Fruit fly (Drosophila melanogaster) whole organism, embryonic: ENCODE results near the gene CBP.

Experiments
- B-H2 ChIP-seq: fragments of 200-800 bp; sonication (Bioruptor generic); optimal IDR thresholded peaks from 2 replicates; lab custom pipeline; 2018; ENCODE audit warnings: missing biosample characterization, mild to moderate bottlenecking, missing genetic modification characterization
- CG1024 ChIP-seq: fragments of 200-800 bp; sonication (Bioruptor generic); IDR thresholded peaks from 2 replicates; pipeline ENCODE4 v1.3.6; 2022; ENCODE audit warnings: missing biosample characterization, missing genetic modification characterization
- CG10654 ChIP-seq: fragments of 200-800 bp; sonication (Bioruptor generic); optimal IDR thresholded peaks from 2 replicates; lab custom pipeline; 2016; ENCODE audit warnings: missing biosample characterization, missing genetic modification characterization
- CG11695 ChIP-seq: fragments of 200-800 bp; sonication (Bioruptor generic); IDR thresholded peaks from 3 replicates; pipeline ENCODE4 v1.3.6; 2022; ENCODE audit warnings: missing biosample characterization, missing genetic modification characterization
- CG11723 ChIP-seq: fragments of 200-800 bp; sonication (Bioruptor generic); optimal IDR thresholded peaks from 2 replicates; lab custom pipeline; 2017; ENCODE audit warnings: missing biosample characterization, mild to moderate bottlenecking, missing genetic modification characterization
- CG1233 ChIP-seq: fragments of 200-800 bp; sonication (Bioruptor generic); optimal IDR thresholded peaks from 4 replicates; lab custom pipeline; 2018; ENCODE audit warnings: missing biosample characterization, mild to moderate bottlenecking, missing genetic modification characterization
- CG13296 ChIP-seq: fragments of 200-800 bp; sonication (Bioruptor generic); optimal IDR thresholded peaks from 3 replicates; lab custom pipeline; 2018; ENCODE audit warnings: missing biosample characterization, mild to moderate bottlenecking, missing genetic modification characterization
- CG1603 ChIP-seq: fragments of 200-800 bp; sonication (Bioruptor generic); optimal IDR thresholded peaks from 2 replicates; lab custom pipeline; 2019; ENCODE audit warnings: missing biosample characterization, mild to moderate bottlenecking, missing genetic modification characterization, moderate library complexity
- CG16813 ChIP-seq: fragments of 200-800 bp; sonication (Bioruptor generic); IDR thresholded peaks from 3 replicates; pipeline ENCODE4 v1.3.6; 2022; ENCODE audit warnings: missing biosample characterization, missing genetic modification characterization; ENCODE audit not compliant: partially characterized antibody
- CG17829 ChIP-seq: fragments of 200-800 bp; optimal IDR thresholded peaks from 2 replicates; lab custom pipeline; 2019; ENCODE audit warnings: missing biosample characterization, mild to moderate bottlenecking, missing genetic modification characterization, moderate library complexity
- CG2889 ChIP-seq: fragments of 200-800 bp; sonication (Bioruptor generic); IDR thresholded peaks from 3 replicates; pipeline ENCODE4 v1.3.6; 2022; ENCODE audit warnings: missing biosample characterization, missing genetic modification characterization
- CG3163 ChIP-seq: fragments of 200-800 bp; sonication (Bioruptor generic); optimal IDR thresholded peaks from 3 replicates; lab custom pipeline; 2016; ENCODE audit warnings: missing biosample characterization, missing genetic modification characterization
- CG3838 ChIP-seq: fragments of 200-800 bp; sonication (Bioruptor generic); optimal IDR thresholded peaks from 3 replicates; lab custom pipeline; 2016; ENCODE audit warnings: missing biosample characterization, missing genetic modification characterization
- CG3995 ChIP-seq: fragments of 200-800 bp; sonication (Bioruptor generic); optimal IDR thresholded peaks from 3 replicates; lab custom pipeline; 2016; ENCODE audit warnings: missing biosample characterization, missing genetic modification characterization
- CG4730 ChIP-seq: fragments of 200-800 bp; sonication (Bioruptor generic); IDR thresholded peaks from 2 replicates; pipeline ENCODE4 v1.3.6; 2022; ENCODE audit warnings: missing biosample characterization, missing genetic modification characterization
- CG4820 ChIP-seq: fragments of 200-800 bp; sonication (Bioruptor generic); optimal IDR thresholded peaks from 3 replicates; lab custom pipeline; 2016; ENCODE audit warnings: missing biosample characterization, missing genetic modification characterization
- CG7928 ChIP-seq: fragments of 200-800 bp; sonication (Bioruptor generic); optimal IDR thresholded peaks from 2 replicates; lab custom pipeline; 2017; ENCODE audit warnings: missing biosample characterization, mild to moderate bottlenecking, missing genetic modification characterization
- CG7987 ChIP-seq: fragments of 200-800 bp; sonication (Bioruptor generic); optimal IDR thresholded peaks from 2 replicates; lab custom pipeline; 2018; ENCODE audit warnings: missing biosample characterization, mild to moderate bottlenecking, missing genetic modification characterization, moderate library complexity
- CG8281 ChIP-seq: fragments of 200-800 bp; sonication (Bioruptor generic); optimal IDR thresholded peaks from 2 replicates; lab custom pipeline; 2018; ENCODE audit warnings: missing biosample characterization, mild to moderate bottlenecking, missing genetic modification characterization, moderate library complexity
- CG9609 ChIP-seq: fragments of 200-800 bp; sonication (Bioruptor generic); optimal IDR thresholded peaks from 3 replicates; lab custom pipeline; 2016; ENCODE audit warnings: missing biosample characterization, missing genetic modification characterization
- Doc3 ChIP-seq: fragments of 200-800 bp; sonication (Bioruptor generic); IDR thresholded peaks from 3 replicates; pipeline ENCODE4 v1.3.6; 2022; ENCODE audit warnings: missing biosample characterization, missing genetic modification characterization; ENCODE audit not compliant: partially characterized antibody
- HLH54F ChIP-seq: fragments of 200-800 bp; sonication (Bioruptor generic); optimal IDR thresholded peaks from 3 replicates; lab custom pipeline; 2016; ENCODE audit warnings: missing biosample characterization, missing genetic modification characterization
- HLHmδ ChIP-seq: fragments of 200-800 bp; sonication (Bioruptor generic); optimal IDR thresholded peaks from 2 replicates; lab custom pipeline; 2018; ENCODE audit warnings: missing biosample characterization, mild to moderate bottlenecking, missing genetic modification characterization, moderate library complexity
- Max ChIP-seq: fragments of 200-800 bp; sonication (Bioruptor generic); optimal IDR thresholded peaks from 2 replicates; lab custom pipeline; 2016; ENCODE audit warnings: missing biosample characterization, mild to moderate bottlenecking, missing genetic modification characterization
- Meics ChIP-seq: fragments of 200-800 bp; sonication (Bioruptor generic); optimal IDR thresholded peaks from 2 replicates; lab custom pipeline; 2017; ENCODE audit warnings: missing biosample characterization, mild to moderate bottlenecking, missing genetic modification characterization
- NC2β ChIP-seq: fragments of 200-800 bp; sonication (Bioruptor generic); optimal IDR thresholded peaks from 2 replicates; lab custom pipeline; 2016; ENCODE audit warnings: missing biosample characterization, missing genetic modification characterization
- Nf-YC ChIP-seq: fragments of 200-800 bp; optimal IDR thresholded peaks from 3 replicates; lab custom pipeline; 2019; ENCODE audit warnings: missing biosample characterization, mild to moderate bottlenecking, missing genetic modification characterization, moderate library complexity
- NfI ChIP-seq: fragments of 200-800 bp; sonication (Bioruptor generic); optimal IDR thresholded peaks from 3 replicates; lab custom pipeline; 2018; ENCODE audit warnings: missing biosample characterization, mild to moderate bottlenecking, missing genetic modification characterization, moderate library complexity
- PHDP ChIP-seq: fragments of 200-800 bp; sonication (Bioruptor generic); optimal IDR thresholded peaks from 3 replicates; lab custom pipeline; 2018; ENCODE audit warnings: missing biosample characterization, mild to moderate bottlenecking, missing genetic modification characterization, moderate library complexity
- Sry-δ ChIP-seq: fragments of 200-800 bp; sonication (Bioruptor generic); optimal IDR thresholded peaks from 2 replicates; lab custom pipeline; 2016; ENCODE audit warnings: missing biosample characterization, missing genetic modification characterization
- Trl ChIP-seq, 3 experiments: fragments of >200 bp in 2 of 3; fragments of 200-800 bp in 1 of 3; sonication (Bioruptor generic) in 1 of 3; optimal IDR thresholded peaks; 2 replicates in 1 of 3; 3 replicates in 2 of 3; lab custom pipeline; 2016 to 2017; ENCODE audit warnings: missing biosample characterization in 1 of 3, missing genetic modification characterization in 1 of 3
- amos ChIP-seq: fragments of 200-800 bp; sonication (Bioruptor generic); IDR thresholded peaks from 2 replicates; pipeline ENCODE4 v1.3.6; 2022; ENCODE audit warnings: missing biosample characterization, missing genetic modification characterization; ENCODE audit not compliant: partially characterized antibody
- aop ChIP-seq: fragments of 200-800 bp; sonication (Bioruptor generic); IDR thresholded peaks from 2 replicates; pipeline ENCODE4 v1.3.6; 2022; ENCODE audit warnings: missing biosample characterization, missing genetic modification characterization
- ase ChIP-seq: fragments of 200-800 bp; sonication (Bioruptor generic); IDR thresholded peaks from 3 replicates; pipeline ENCODE4 v1.3.6; 2022; ENCODE audit warnings: missing biosample characterization, missing genetic modification characterization
- bigmax ChIP-seq: fragments of 200-800 bp; sonication (Bioruptor generic); optimal IDR thresholded peaks from 2 replicates; lab custom pipeline; 2018; ENCODE audit warnings: missing biosample characterization, mild to moderate bottlenecking, missing genetic modification characterization
- caup ChIP-seq: fragments of 200-800 bp; sonication (Bioruptor generic); optimal IDR thresholded peaks from 3 replicates; lab custom pipeline; 2017; ENCODE audit warnings: missing biosample characterization, mild to moderate bottlenecking, missing genetic modification characterization, moderate library complexity; ENCODE audit not compliant: severe bottlenecking
- dan ChIP-seq: fragments of 200-800 bp; sonication (Bioruptor generic); IDR thresholded peaks from 2 replicates; pipeline ENCODE4 v1.3.6; 2022; ENCODE audit warnings: missing biosample characterization, missing genetic modification characterization
- dati ChIP-seq: fragments of 200-800 bp; sonication (Bioruptor generic); IDR thresholded peaks from 2 replicates; pipeline ENCODE4 v1.3.6; 2022; ENCODE audit warnings: missing biosample characterization, missing genetic modification characterization
- dmrt11E ChIP-seq: fragments of 200-800 bp; sonication (Bioruptor generic); optimal IDR thresholded peaks from 3 replicates; lab custom pipeline; 2018; ENCODE audit warnings: missing biosample characterization, mild to moderate bottlenecking, missing genetic modification characterization, moderate library complexity
- dmrt99B ChIP-seq: fragments of 200-800 bp; sonication (Bioruptor generic); optimal IDR thresholded peaks from 2 replicates; lab custom pipeline; 2018; ENCODE audit warnings: missing biosample characterization, mild to moderate bottlenecking, missing genetic modification characterization, moderate library complexity
- en ChIP-seq: fragments of 200-800 bp; sonication (Bioruptor generic); optimal IDR thresholded peaks from 2 replicates; lab custom pipeline; 2016; ENCODE audit warnings: missing biosample characterization, missing genetic modification characterization
- jumu ChIP-seq: fragments of 200-800 bp; sonication (Bioruptor generic); optimal IDR thresholded peaks from 3 replicates; lab custom pipeline; 2016; ENCODE audit warnings: missing biosample characterization, missing genetic modification characterization
- ken ChIP-seq: fragments of 200-800 bp; sonication (Bioruptor generic); IDR thresholded peaks from 3 replicates; pipeline ENCODE4 v1.3.6; 2022; ENCODE audit warnings: missing biosample characterization, missing genetic modification characterization
- peb ChIP-seq: fragments of 200-800 bp; sonication (Bioruptor generic); IDR thresholded peaks from 2 replicates; pipeline ENCODE4 v1.3.6; 2022; ENCODE audit warnings: missing biosample characterization, missing genetic modification characterization
- pita ChIP-seq: fragments of 200-800 bp; sonication (Bioruptor generic); optimal IDR thresholded peaks from 2 replicates; lab custom pipeline; 2017; ENCODE audit warnings: missing biosample characterization, mild to moderate bottlenecking, missing genetic modification characterization
- twi ChIP-seq: fragments of 200-800 bp; optimal IDR thresholded peaks from 2 replicates; lab custom pipeline; 2019; ENCODE audit warnings: missing biosample characterization, mild to moderate bottlenecking, missing genetic modification characterization, moderate library complexity
- zen2 ChIP-seq: fragments of 200-800 bp; sonication (Bioruptor generic); IDR thresholded peaks from 3 replicates; pipeline ENCODE4 v1.3.6; 2022; ENCODE audit warnings: missing biosample characterization, missing genetic modification characterization; ENCODE audit not compliant: partially characterized antibody
- zfh1 ChIP-seq: fragments of 200-800 bp; sonication (Bioruptor generic); IDR thresholded peaks from 3 replicates; pipeline ENCODE4 v1.3.6; 2022; ENCODE audit warnings: missing biosample characterization, missing genetic modification characterization

Gene CBP

DNA sequence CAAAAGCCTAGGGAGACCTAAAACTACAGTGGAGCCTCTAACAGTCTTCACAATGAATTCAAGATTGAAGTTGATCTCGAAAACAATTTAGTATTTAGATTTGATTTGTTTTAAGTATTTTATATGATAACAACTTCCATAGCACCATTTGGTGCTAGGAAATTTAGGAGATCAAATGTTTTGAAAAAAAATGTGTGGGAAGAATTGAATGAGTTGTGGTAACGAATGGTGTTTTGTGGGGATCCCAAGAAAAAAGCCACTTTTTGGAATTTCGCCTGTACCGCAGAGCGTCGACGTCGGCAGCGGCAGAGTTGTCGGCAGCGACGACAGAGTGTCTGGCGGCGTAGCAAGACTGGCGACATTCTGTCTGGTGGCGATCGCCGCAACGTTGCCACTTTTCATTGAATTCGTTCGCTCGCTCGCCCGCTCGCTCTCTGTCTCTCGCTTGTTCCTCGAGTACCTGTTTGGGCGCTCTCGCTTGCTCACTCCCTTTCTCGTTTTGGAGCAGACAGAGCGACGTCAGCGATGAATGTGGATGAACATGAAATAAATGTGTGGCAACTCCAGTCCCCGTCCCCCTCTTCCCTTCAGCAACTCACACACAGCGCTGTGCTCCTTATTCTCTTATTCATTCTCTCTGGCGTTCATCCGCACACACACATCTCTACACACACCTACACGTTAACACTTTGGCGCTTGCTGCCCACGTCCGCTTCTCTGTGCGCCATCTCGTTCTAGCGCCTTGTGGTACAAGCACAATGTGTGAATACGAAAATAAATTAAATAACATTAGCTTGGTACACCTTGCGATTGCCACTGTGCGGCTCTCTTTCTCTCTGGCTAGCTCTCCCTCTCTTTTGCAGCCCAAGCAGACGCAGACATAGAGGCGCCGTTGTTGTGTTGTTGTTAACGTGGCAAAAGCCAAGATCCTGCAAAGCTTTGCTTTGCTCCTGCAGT is 37.5 kb upstream of the CBP start (continued):
- TF ChIP-seq peb (no peak), HLH54F (GFP tag; lab: Kevin White, UChicago) (peak; percentile 34), Trl (optimal IDR thresholded peaks at IDR 0.05; lab: Kevin White, UChicago) (peak; percentile 70 to 93), Trl (GFP tag; optimal IDR thresholded peaks at IDR 0.05; lab: Kevin White, UChicago) (no peak), twi (tag; lab: Kevin White, UChicago) (no peak), B-H2 (no peak), CG4730 (GFP tag; lab: Robert Waterston, UW) (no peak), CG17829 (tag; lab: Kevin White, UChicago) (peak; percentile 26), dati (no peak), CG10654 (no peak), CG7928 (GFP tag; lab: Kevin White, UChicago) (no peak), dmrt11E (tag; lab: Kevin White, UChicago) (peak; percentile 18), ase (GFP tag; lab: Robert Waterston, UW) (0 out of 3 replicates have a peak, but pooled peaks have one; percentile 40), NC2β (no peak), CG8281 (peak; percentile 7), CG7987 (no peak), CG9609 (no peak), Sry-δ (no peak), CG2889 (GFP tag; lab: Robert Waterston, UW) (no peak), dan (no peak), CG1603 (tag; lab: Kevin White, UChicago) (peak; percentile 20), CG1233 (GFP tag; lab: Kevin White, UChicago) (no peak), zfh1 (GFP tag; lab: Robert Waterston, UW) (no peak; the same call in 2 of the 3 replicates), bigmax (no peak), PHDP (peak; percentile 61), Nf-YC (tag; lab: Kevin White, UChicago) (peak; percentile 22), CG4820 (peak; percentile 22), Meics (GFP tag; lab: Kevin White, UChicago) (peak; percentile 59), zen2 (GFP tag; lab: Robert Waterston, UW) (0 out of 3 replicates have a peak, but pooled peaks have one; percentile 17), pita (GFP tag; lab: Kevin White, UChicago) (no peak), CG3995 (GFP tag; lab: Kevin White, UChicago) (no peak), dmrt99B (peak; percentile 72), ken (no peak), Max (GFP tag; lab: Kevin White, UChicago) (no peak), CG1024 (GFP tag; lab: Robert Waterston, UW) (no peak), en (GFP tag; lab: Kevin White, UChicago) (no peak), CG16813 (GFP tag; lab: Robert Waterston, UW) (no peak), jumu (GFP tag; lab: Kevin White, UChicago) (peak; percentile 19), CG13296 (GFP tag; lab: Kevin White, UChicago) (peak; percentile 42), HLHmδ (no peak), amos (GFP tag; lab: Robert Waterston, UW) (0 out of 2 replicates have a peak, but pooled peaks have one; percentile 15), CG11695 (GFP tag; lab: Robert Waterston, UW) (peak; percentile 60; the same call in 1 of the 3 replicates), CG11723 (GFP tag; lab: Kevin White, UChicago) (no peak), aop (no peak), CG3838 (GFP tag; lab: Kevin White, UChicago) (no peak), caup (GFP tag; lab: Kevin White, UChicago) (peak; percentile 1), NfI (GFP tag; lab: Kevin White, UChicago) (peak; percentile 43), CG3163 (peak; percentile 20), Doc3 (GFP tag; lab: Robert Waterston, UW) (no peak)
